Fruit fly (Drosophila melanogaster) whole organism: ENCODE results near the gene CG12661.

Experiments used
- CG8478 ChIP-seq: fragments of >200 bp; optimal IDR thresholded peaks from 2 replicates; lab custom pipeline; 2018; ENCODE audit warnings: inconsistent platforms
- Dll ChIP-seq: fragments of >200 bp; optimal IDR thresholded peaks from 2 replicates; lab custom pipeline; 2017
- EcR ChIP-seq, 2 experiments: fragments of >200 bp; optimal IDR thresholded peaks; 2 replicates each; lab custom pipeline; 2017; ENCODE audit warnings: missing biosample characterization in 2 of 2, missing genetic modification characterization in 2 of 2, missing genetic modification reagents in 2 of 2
- pan ChIP-seq: fragments of >200 bp; optimal IDR thresholded peaks from 2 replicates; lab custom pipeline; 2017
- psq ChIP-seq: fragments of >200 bp; optimal IDR thresholded peaks from 2 replicates; lab custom pipeline; 2017
- usp ChIP-seq: fragments of >200 bp; optimal IDR thresholded peaks from 2 replicates; lab custom pipeline; 2017; ENCODE audit warnings: missing biosample characterization, missing genetic modification characterization, mixed read lengths

CG12661 gene

dm6 chrX:8897859-8898427, 25.5 kb downstream of the CG12661 start, which contains the start of gene Moe:
Gene Moe, minus strand, starts transcription at chrX:8898332.
- no peak for TF ChIP-seq psq
- TF ChIP-seq EcR (GFP tag; optimal IDR thresholded peaks at IDR 0.05; lab: Kevin White, UChicago) = no peak
- no peak for TF ChIP-seq Dll (lab: Kevin White, UChicago)
- TF ChIP-seq CG8478 (lab: Kevin White, UChicago) = no peak
- no peak for TF ChIP-seq usp (GFP tag; lab: Kevin White, UChicago)
- no peak for TF ChIP-seq pan (lab: Kevin White, UChicago)

dm6 chrX:8896845-8897775, 26.4 kb downstream of the CG12661 start:
- TF ChIP-seq CG8478 (lab: Kevin White, UChicago) (no peak), usp (GFP tag; lab: Kevin White, UChicago) (no peak), Dll (lab: Kevin White, UChicago) (no peak), EcR (GFP tag; optimal IDR thresholded peaks at IDR 0.05; lab: Kevin White, UChicago) (no peak), pan (lab: Kevin White, UChicago) (no peak), psq (no peak)

- TF ChIP-seq pan (lab: Kevin White, UChicago) (peak; percentile 87), psq (no peak)
Measured at dm6 chrX:8896080-8896479, 27.4 kb downstream of the CG12661 start.

dm6 chrX:8895413-8895812, 28.1 kb downstream of the CG12661 start:
- no peak for TF ChIP-seq usp (GFP tag; lab: Kevin White, UChicago)
- TF ChIP-seq EcR (GFP tag; optimal IDR thresholded peaks at IDR 0.05; lab: Kevin White, UChicago) = no peak
- TF ChIP-seq psq = no peak
- no peak for TF ChIP-seq pan (lab: Kevin White, UChicago)
- no peak for TF ChIP-seq Dll (lab: Kevin White, UChicago)
- TF ChIP-seq CG8478 (lab: Kevin White, UChicago) = no peak

dm6 chrX:8895018-8895392, 28.5 kb downstream of the CG12661 start:
- TF ChIP-seq usp (GFP tag; lab: Kevin White, UChicago) = no peak
- TF ChIP-seq EcR (GFP tag; optimal IDR thresholded peaks at IDR 0.05; lab: Kevin White, UChicago) = no peak
- TF ChIP-seq pan (lab: Kevin White, UChicago) = no peak
- TF ChIP-seq Dll (lab: Kevin White, UChicago) = no peak
- TF ChIP-seq psq = no peak
- no peak for TF ChIP-seq CG8478 (lab: Kevin White, UChicago)

dm6 chrX:8894315-8895017, 29.0 kb downstream of the CG12661 start:
- TF ChIP-seq pan (lab: Kevin White, UChicago) (no peak), CG8478 (lab: Kevin White, UChicago) (no peak), psq (no peak), Dll (lab: Kevin White, UChicago) (no peak), EcR (GFP tag; optimal IDR thresholded peaks at IDR 0.05; lab: Kevin White, UChicago) (no peak), usp (GFP tag; lab: Kevin White, UChicago) (no peak)

- TF ChIP-seq EcR (GFP tag; optimal IDR thresholded peaks at IDR 0.05; lab: Kevin White, UChicago) (no peak), usp (GFP tag; lab: Kevin White, UChicago) (no peak), psq (no peak), pan (lab: Kevin White, UChicago) (no peak), CG8478 (lab: Kevin White, UChicago) (no peak), Dll (lab: Kevin White, UChicago) (no peak)
Measured at dm6 chrX:8893378-8893912, 30.0 kb downstream of the CG12661 start.

- no peak for TF ChIP-seq pan (lab: Kevin White, UChicago)
- no peak for TF ChIP-seq EcR (GFP tag; optimal IDR thresholded peaks at IDR 0.05; lab: Kevin White, UChicago)
- TF ChIP-seq CG8478 (lab: Kevin White, UChicago) = no peak
- TF ChIP-seq psq = no peak
- no peak for TF ChIP-seq usp (GFP tag; lab: Kevin White, UChicago)
- TF ChIP-seq Dll (lab: Kevin White, UChicago) = no peak
Measured at dm6 chrX:8892445-8893009, 31.0 kb downstream of the CG12661 start.

dm6 chrX:8891565-8892276, 31.8 kb downstream of the CG12661 start:
- TF ChIP-seq Dll (lab: Kevin White, UChicago) = peak; percentile 85
- TF ChIP-seq usp (GFP tag; lab: Kevin White, UChicago) = no peak
- no peak for TF ChIP-seq psq
- peak; percentile 52 for TF ChIP-seq pan (lab: Kevin White, UChicago)
- TF ChIP-seq CG8478 (lab: Kevin White, UChicago) = no peak
- no peak for TF ChIP-seq EcR (GFP tag; optimal IDR thresholded peaks at IDR 0.05; lab: Kevin White, UChicago)

- TF ChIP-seq psq (no peak), Dll (lab: Kevin White, UChicago) (no peak), pan (lab: Kevin White, UChicago) (no peak), CG8478 (lab: Kevin White, UChicago) (no peak), EcR (GFP tag; optimal IDR thresholded peaks at IDR 0.05; lab: Kevin White, UChicago) (no peak)
Measured at dm6 chrX:8890974-8891373, 32.5 kb downstream of the CG12661 start.
